Worm (Caenorhabditis elegans) whole organism, L3 larva: ENCODE data around the gene F11C7.6.

ENCODE experiments used
- R02D3.7 ChIP-seq: fragments of 150-350 bp; optimal IDR thresholded peaks from 2 replicates; lab custom pipeline; 2014; ENCODE audit warnings: missing biosample characterization, missing genetic modification characterization
- ZK546.5 ChIP-seq: sonication (generic microtip); optimal IDR thresholded peaks from 2 replicates; lab custom pipeline; 2017; ENCODE audit warnings: missing biosample characterization, missing genetic modification characterization
- aly-2 ChIP-seq: fragments of 150-350 bp; optimal IDR thresholded peaks from 2 replicates; lab custom pipeline; 2014; ENCODE audit warnings: missing biosample characterization, missing genetic modification characterization
- ama-1 ChIP-seq: fragments of 150-350 bp; optimal IDR thresholded peaks from 2 replicates; lab custom pipeline; 2018
- ceh-16 ChIP-seq: sonication (generic microtip); optimal IDR thresholded peaks from 2 replicates; lab custom pipeline; 2017; ENCODE audit warnings: missing biosample characterization, missing genetic modification characterization
- ceh-28 ChIP-seq: fragments of 150-350 bp; optimal IDR thresholded peaks from 2 replicates; lab custom pipeline; 2014; ENCODE audit warnings: missing biosample characterization, missing genetic modification reagents, missing genetic modification characterization
- ceh-82 ChIP-seq: fragments of 150-350 bp; optimal IDR thresholded peaks from 2 replicates; lab custom pipeline; 2014; ENCODE audit warnings: missing biosample characterization, missing genetic modification characterization
- ceh-9 ChIP-seq: sonication (generic microtip); optimal IDR thresholded peaks from 2 replicates; lab custom pipeline; 2018; ENCODE audit warnings: missing biosample characterization, missing genetic modification characterization
- daf-12 ChIP-seq: fragments of 150-350 bp; optimal IDR thresholded peaks from 2 replicates; lab custom pipeline; 2014; ENCODE audit warnings: missing biosample characterization, missing genetic modification reagents, missing genetic modification characterization
- egl-5 ChIP-seq: fragments of 150-350 bp; optimal IDR thresholded peaks from 2 replicates; lab custom pipeline; 2017; ENCODE audit warnings: missing biosample characterization, missing genetic modification reagents, missing genetic modification characterization, inconsistent platforms
- elt-1 ChIP-seq: fragments of 150-350 bp; optimal IDR thresholded peaks from 2 replicates; lab custom pipeline; 2014; ENCODE audit warnings: missing biosample characterization, missing genetic modification characterization
- elt-2 ChIP-seq: sonication (generic microtip); optimal IDR thresholded peaks from 2 replicates; lab custom pipeline; 2016; ENCODE audit warnings: missing genetic modification reagents, mild to moderate bottlenecking, missing genetic modification characterization, missing compliant biosample characterization
- elt-3 ChIP-seq, 3 experiments: fragments of 150-350 bp in 1 of 3; sonication (generic microtip) in 2 of 3; optimal IDR thresholded peaks; 2 replicates in 2 of 3; 4 replicates in 1 of 3; lab custom pipeline; 2014 to 2017; ENCODE audit warnings: missing biosample characterization in 3 of 3, missing genetic modification characterization in 3 of 3
- eor-1 ChIP-seq, 2 experiments: fragments of 150-350 bp; optimal IDR thresholded peaks; 2 replicates each; lab custom pipeline; 2014 to 2018; ENCODE audit warnings: missing biosample characterization in 2 of 2, missing genetic modification characterization in 2 of 2
- fkh-10 ChIP-seq: sonication (generic microtip); optimal IDR thresholded peaks from 2 replicates; lab custom pipeline; 2017; ENCODE audit warnings: missing biosample characterization, missing genetic modification reagents, missing genetic modification characterization
- fkh-2 ChIP-seq: fragments of 150-350 bp; optimal IDR thresholded peaks from 2 replicates; lab custom pipeline; 2014; ENCODE audit warnings: missing biosample characterization, missing genetic modification reagents, missing genetic modification characterization
- hmg-11 ChIP-seq: sonication (generic microtip); optimal IDR thresholded peaks from 2 replicates; lab custom pipeline; 2016; ENCODE audit warnings: missing genetic modification characterization, missing compliant biosample characterization
- jun-1 ChIP-seq: fragments of 150-350 bp; optimal IDR thresholded peaks from 2 replicates; lab custom pipeline; 2014; ENCODE audit warnings: missing biosample characterization, missing genetic modification reagents, missing genetic modification characterization
- lin-39 ChIP-seq: fragments of 150-350 bp; optimal IDR thresholded peaks from 2 replicates; lab custom pipeline; 2018; ENCODE audit warnings: missing biosample characterization, missing genetic modification reagents, missing genetic modification characterization
- lsy-12 ChIP-seq: sonication (generic microtip); optimal IDR thresholded peaks from 2 replicates; lab custom pipeline; 2016; ENCODE audit warnings: mild to moderate bottlenecking, missing genetic modification characterization, missing compliant biosample characterization
- mdl-1 ChIP-seq: fragments of 150-350 bp; optimal IDR thresholded peaks from 2 replicates; lab custom pipeline; 2014; ENCODE audit warnings: missing biosample characterization, missing genetic modification characterization
- mml-1 ChIP-seq: fragments of 150-350 bp; sonication (generic microtip); optimal IDR thresholded peaks from 3 replicates; lab custom pipeline; 2014; ENCODE audit warnings: missing biosample characterization, missing genetic modification characterization
- nfya-1 ChIP-seq: sonication (generic microtip); optimal IDR thresholded peaks from 2 replicates; lab custom pipeline; 2017; ENCODE audit warnings: missing genetic modification characterization, mild to moderate bottlenecking, missing compliant biosample characterization, antibody characterized with exemption, moderate library complexity; ENCODE audit not compliant: insufficient read depth
- nhr-11 ChIP-seq: fragments of 150-350 bp; optimal IDR thresholded peaks from 2 replicates; lab custom pipeline; 2014; ENCODE audit warnings: missing biosample characterization, missing genetic modification characterization
- nhr-12 ChIP-seq: fragments of 150-350 bp; optimal IDR thresholded peaks from 2 replicates; lab custom pipeline; 2014; ENCODE audit warnings: missing biosample characterization, missing genetic modification characterization
- nhr-23 ChIP-seq: fragments of 150-350 bp; optimal IDR thresholded peaks from 2 replicates; lab custom pipeline; 2014; ENCODE audit warnings: missing biosample characterization, missing genetic modification reagents, missing genetic modification characterization
- nhr-237 ChIP-seq: fragments of 150-350 bp; optimal IDR thresholded peaks from 2 replicates; lab custom pipeline; 2014; ENCODE audit warnings: missing biosample characterization, missing genetic modification characterization
- nhr-25 ChIP-seq: sonication (generic microtip); optimal IDR thresholded peaks from 2 replicates; lab custom pipeline; 2017; ENCODE audit warnings: missing biosample characterization, missing genetic modification characterization
- nhr-28 ChIP-seq: fragments of 150-350 bp; optimal IDR thresholded peaks from 2 replicates; lab custom pipeline; 2014; ENCODE audit warnings: missing biosample characterization, missing genetic modification characterization
- nhr-43 ChIP-seq: sonication (generic microtip); optimal IDR thresholded peaks from 2 replicates; lab custom pipeline; 2016; ENCODE audit warnings: mild to moderate bottlenecking, missing genetic modification characterization, missing compliant biosample characterization; ENCODE audit not compliant: poor library complexity, severe bottlenecking
- nhr-76 ChIP-seq: fragments of 150-350 bp; sonication (generic microtip); optimal IDR thresholded peaks from 5 replicates; lab custom pipeline; 2014; ENCODE audit warnings: missing biosample characterization, missing genetic modification characterization
- nhr-77 ChIP-seq: fragments of 150-350 bp; optimal IDR thresholded peaks from 2 replicates; lab custom pipeline; 2014; ENCODE audit warnings: missing biosample characterization, missing genetic modification characterization
- pha-4 ChIP-seq: fragments of 150-350 bp; optimal IDR thresholded peaks from 2 replicates; lab custom pipeline; 2014; ENCODE audit warnings: missing biosample characterization, missing genetic modification reagents, missing genetic modification characterization
- pqm-1 ChIP-seq: fragments of 150-350 bp; optimal IDR thresholded peaks from 2 replicates; lab custom pipeline; 2017; ENCODE audit warnings: missing biosample characterization, missing genetic modification characterization, inconsistent platforms
- sea-2 ChIP-seq: fragments of 150-350 bp; sonication (generic microtip); optimal IDR thresholded peaks from 4 replicates; lab custom pipeline; 2014; ENCODE audit warnings: missing biosample characterization, missing genetic modification reagents, missing genetic modification characterization
- skn-1 ChIP-seq: fragments of 150-350 bp; optimal IDR thresholded peaks from 2 replicates; lab custom pipeline; 2014; ENCODE audit warnings: missing biosample characterization, missing genetic modification characterization
- snpc-4 ChIP-seq: fragments of 150-350 bp; optimal IDR thresholded peaks from 2 replicates; lab custom pipeline; 2014; ENCODE audit warnings: missing biosample characterization, missing genetic modification characterization
- tbx-2 ChIP-seq: sonication (generic microtip); optimal IDR thresholded peaks from 2 replicates; lab custom pipeline; 2016; ENCODE audit warnings: mild to moderate bottlenecking, missing genetic modification characterization, missing compliant biosample characterization
- unc-39 ChIP-seq: sonication (generic microtip); optimal IDR thresholded peaks from 4 replicates; lab custom pipeline; 2017; ENCODE audit warnings: missing biosample characterization, missing genetic modification characterization
- unc-62 ChIP-seq: fragments of 150-350 bp; sonication (generic microtip); optimal IDR thresholded peaks from 4 replicates; lab custom pipeline; 2014; ENCODE audit warnings: missing biosample characterization, missing genetic modification reagents, missing genetic modification characterization
- zag-1 ChIP-seq: fragments of 150-350 bp; optimal IDR thresholded peaks from 2 replicates; lab custom pipeline; 2014; ENCODE audit warnings: missing biosample characterization, missing genetic modification characterization
- ztf-11 ChIP-seq: fragments of 150-350 bp; optimal IDR thresholded peaks from 2 replicates; lab custom pipeline; 2014; ENCODE audit warnings: missing biosample characterization, missing genetic modification characterization
- ztf-4 ChIP-seq: fragments of 150-350 bp; optimal IDR thresholded peaks from 2 replicates; lab custom pipeline; 2014; ENCODE audit warnings: missing biosample characterization, missing genetic modification characterization

Gene F11C7.6

ce11 chrX:17385102-17385501, 16.3 kb upstream of the F11C7.6 start:
- TF ChIP-seq ceh-16 (tag; lab: Kevin White, UChicago) (no peak), nhr-11 (tag; lab: Kevin White, UChicago) (peak; percentile 38), skn-1 (tag; lab: Kevin White, UChicago) (no peak), daf-12 (tag; lab: Kevin White, UChicago) (no peak)

ce11 chrX:17386130-17386529, 15.2 kb upstream of the F11C7.6 start:
- no peak for TF ChIP-seq nhr-76 (tag; lab: Kevin White, UChicago)
- TF ChIP-seq elt-2 (tag; lab: Kevin White, UChicago) = peak; percentile 25
- peak; percentile 35 for TF ChIP-seq pha-4 (tag; lab: Kevin White, UChicago)
- no peak for TF ChIP-seq ceh-28 (tag; lab: Kevin White, UChicago)
- peak; percentile 21 for TF ChIP-seq pqm-1

ce11 chrX:17390531-17390930, 10.8 kb upstream of the F11C7.6 start:
- TF ChIP-seq unc-39 (tag; lab: Kevin White, UChicago) = no peak

ce11 chrX:17391515-17391914, 9.8 kb upstream of the F11C7.6 start, which contains the start of gene F10D7.5:
TSS of gene F10D7.5 (minus strand) at chrX:17391615.
- TF ChIP-seq ztf-4 (tag; lab: Kevin White, UChicago) (no peak), eor-1 (tag; optimal IDR thresholded peaks at IDR 0.05; lab: Kevin White, UChicago) (no peak), snpc-4 (tag; lab: Kevin White, UChicago) (no peak), ceh-28 (tag; lab: Kevin White, UChicago) (no peak), lsy-12 (tag; lab: Kevin White, UChicago) (no peak), daf-12 (tag; lab: Kevin White, UChicago) (no peak), nfya-1 (no peak), mml-1 (no peak), pqm-1 (no peak), ceh-82 (tag; lab: Kevin White, UChicago) (no peak), nhr-28 (tag; lab: Kevin White, UChicago) (no peak), fkh-10 (GFP tag; lab: Kevin White, UChicago) (no peak), hmg-11 (tag; lab: Kevin White, UChicago) (no peak), aly-2 (tag; lab: Kevin White, UChicago) (no peak), elt-2 (tag; lab: Kevin White, UChicago) (no peak)

- TF ChIP-seq tbx-2 (tag; lab: Kevin White, UChicago) = no peak
- no peak for TF ChIP-seq nhr-237 (tag; lab: Kevin White, UChicago)
- TF ChIP-seq mdl-1 (tag; lab: Kevin White, UChicago) = no peak
- TF ChIP-seq ceh-9 (tag; lab: Kevin White, UChicago) = no peak
- no peak for TF ChIP-seq nhr-12
- TF ChIP-seq nfya-1 = peak; percentile 62
- no peak for TF ChIP-seq R02D3.7
- TF ChIP-seq pqm-1 = no peak
- no peak for TF ChIP-seq nhr-77 (tag; lab: Kevin White, UChicago)
- peak; percentile 12 for TF ChIP-seq egl-5 (tag; lab: Kevin White, UChicago)
- no peak for TF ChIP-seq unc-39 (tag; lab: Kevin White, UChicago)
- TF ChIP-seq fkh-2 (tag; lab: Kevin White, UChicago) = no peak
- TF ChIP-seq unc-62 = no peak
- peak; percentile 44 for TF ChIP-seq nhr-43
- TF ChIP-seq jun-1 (tag; lab: Kevin White, UChicago) = peak; percentile 17
- no peak for TF ChIP-seq eor-1 (tag; optimal IDR thresholded peaks at IDR 0.05; lab: Kevin White, UChicago)
- no peak for TF ChIP-seq nhr-28 (tag; lab: Kevin White, UChicago)
- TF ChIP-seq nhr-23 (tag; lab: Kevin White, UChicago) = peak; percentile 72
- TF ChIP-seq ZK546.5 (tag; lab: Kevin White, UChicago) = no peak
- TF ChIP-seq lsy-12 (tag; lab: Kevin White, UChicago) = no peak
- TF ChIP-seq aly-2 (tag; lab: Kevin White, UChicago) = no peak
- TF ChIP-seq ztf-11 = no peak
- TF ChIP-seq ceh-16 (tag; lab: Kevin White, UChicago) = no peak
- TF ChIP-seq ama-1 (lab: Kevin White, UChicago) = no peak
- peak; percentile 51 for TF ChIP-seq elt-2 (tag; lab: Kevin White, UChicago)
- no peak for TF ChIP-seq sea-2 (GFP tag; lab: Kevin White, UChicago)
- TF ChIP-seq fkh-10 (GFP tag; lab: Kevin White, UChicago) = peak; percentile 69
- TF ChIP-seq pha-4 (tag; lab: Kevin White, UChicago) = peak; percentile 92
- TF ChIP-seq daf-12 (tag; lab: Kevin White, UChicago) = no peak
- no peak for TF ChIP-seq elt-1 (tag; lab: Kevin White, UChicago)
- TF ChIP-seq nhr-76 (tag; lab: Kevin White, UChicago) = no peak
- TF ChIP-seq nhr-25 = peak; percentile 78
- TF ChIP-seq ceh-82 (tag; lab: Kevin White, UChicago) = no peak
- TF ChIP-seq lin-39 (tag; lab: Kevin White, UChicago) = peak; percentile 59
- TF ChIP-seq skn-1 (tag; lab: Kevin White, UChicago) = no peak
- no peak for TF ChIP-seq nhr-11 (tag; lab: Kevin White, UChicago)
- TF ChIP-seq snpc-4 (tag; lab: Kevin White, UChicago) = peak; percentile 84
- TF ChIP-seq elt-3 (tag; optimal IDR thresholded peaks at IDR 0.05; lab: Kevin White, UChicago) = no peak
- no peak for TF ChIP-seq zag-1 (tag; lab: Kevin White, UChicago)
These were observed 9.2 kb upstream of the F11C7.6 start for ce11 chrX:17392182-17392581.
